Fruit fly (Drosophila melanogaster) whole organism, adult: ENCODE measurements around the gene CG33288.

Experiments
- CG14711 ChIP-seq: fragments of 200-800 bp; sonication (Bioruptor generic); optimal IDR thresholded peaks from 2 replicates; lab custom pipeline; 2018; ENCODE audit warnings: missing biosample characterization, mild to moderate bottlenecking, missing genetic modification characterization, moderate library complexity
- tj ChIP-seq: fragments of 200-800 bp; sonication (Bioruptor generic); optimal IDR thresholded peaks from 3 replicates; lab custom pipeline; 2017; ENCODE audit warnings: missing biosample characterization, mild to moderate bottlenecking, missing genetic modification characterization, moderate library complexity

DNA sequence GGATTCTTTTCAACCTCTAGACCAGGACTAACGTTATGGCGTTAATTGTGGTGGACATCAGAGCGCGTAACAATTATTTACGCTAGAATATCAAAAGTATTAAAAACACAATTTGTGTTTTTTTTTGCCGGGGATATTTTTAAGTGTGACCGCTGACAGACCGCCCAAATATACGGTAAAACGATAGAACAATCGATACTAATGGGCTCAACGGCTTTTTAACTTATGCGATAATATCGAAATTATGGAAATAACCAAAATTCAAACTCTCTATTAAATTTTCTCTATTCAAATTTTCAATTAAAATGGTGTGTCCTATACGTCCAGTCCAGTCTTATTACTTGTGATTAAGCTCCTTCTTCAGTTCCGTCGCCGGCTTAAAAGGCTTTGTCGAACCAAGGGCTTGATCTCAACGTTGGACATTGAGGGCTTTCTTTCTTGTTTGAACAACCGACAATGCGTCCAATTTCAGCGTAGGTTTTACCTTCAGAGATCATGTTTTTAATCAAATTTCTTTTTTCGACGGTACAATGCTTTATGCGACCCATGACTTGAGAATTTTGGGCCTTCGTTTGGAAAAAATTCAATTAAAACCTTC is 13.7 kb downstream of the CG33288 start, which contains the start of gene CG5664:
- TF ChIP-seq CG14711 (tag; lab: Kevin White, UChicago), result no peak
- TF ChIP-seq tj (GFP tag; lab: Kevin White, UChicago), result no peak
